Worm (Caenorhabditis elegans) whole organism, young adult: ENCODE results near the gene F13D12.3.
A peak's percentile ranks its signal among the peaks of the same experiment; 100 is the strongest.
"Not testable (repeated sequence)": the region's sequence is repeated elsewhere in the genome, so short reads cannot be mapped to it uniquely, and the experiment has no call there.

Source experiments
- B0261.1 ChIP-seq: sonication (generic microtip); optimal IDR thresholded peaks from 2 replicates; lab custom pipeline; 2016; ENCODE audit warnings: mild to moderate bottlenecking, missing genetic modification characterization, moderate library complexity, missing compliant biosample characterization
- C17E4.6 ChIP-seq: fragments of 200-800 bp; sonication (Bioruptor generic); IDR thresholded peaks from 2 replicates; pipeline ENCODE4 v1.3.6; 2022; ENCODE audit warnings: missing genetic modification reagents, missing genetic modification characterization, missing compliant biosample characterization
- D2030.7 ChIP-seq: fragments of 200-800 bp; sonication (Bioruptor generic); IDR thresholded peaks from 2 replicates; pipeline ENCODE4 v1.3.6; 2022; ENCODE audit warnings: missing genetic modification reagents, missing genetic modification characterization, missing compliant biosample characterization
- F10E7.11 ChIP-seq: sonication (generic microtip); optimal IDR thresholded peaks from 2 replicates; lab custom pipeline; 2017; ENCODE audit warnings: mild to moderate bottlenecking, missing genetic modification characterization, moderate library complexity, missing compliant biosample characterization
- F22D6.2 ChIP-seq: sonication (generic microtip); optimal IDR thresholded peaks from 2 replicates; lab custom pipeline; 2016; ENCODE audit warnings: mild to moderate bottlenecking, missing genetic modification characterization, missing compliant biosample characterization
- F39B2.1 ChIP-seq: fragments of 200-800 bp; sonication (Bioruptor generic); IDR thresholded peaks from 2 replicates; pipeline ENCODE4 v1.3.6; 2022; ENCODE audit warnings: missing genetic modification reagents, missing genetic modification characterization, missing compliant biosample characterization
- F52B5.7 ChIP-seq: sonication (generic microtip); optimal IDR thresholded peaks from 2 replicates; lab custom pipeline; 2016; ENCODE audit warnings: mild to moderate bottlenecking, missing genetic modification characterization, missing compliant biosample characterization
- F57A8.1 ChIP-seq: fragments of 200-800 bp; sonication (Bioruptor generic); optimal IDR thresholded peaks from 2 replicates; lab custom pipeline; 2018; ENCODE audit warnings: mild to moderate bottlenecking, missing genetic modification characterization, moderate library complexity, missing compliant biosample characterization
- F57C9.4 ChIP-seq: sonication (generic microtip); optimal IDR thresholded peaks from 2 replicates; lab custom pipeline; 2017; ENCODE audit warnings: mild to moderate bottlenecking, missing genetic modification characterization, missing compliant biosample characterization
- K12H6.12 ChIP-seq: fragments of 200-800 bp; sonication (Bioruptor generic); optimal IDR thresholded peaks from 2 replicates; lab custom pipeline; 2018; ENCODE audit warnings: mild to moderate bottlenecking, missing genetic modification characterization, missing compliant biosample characterization
- T07F8.4 ChIP-seq: sonication (generic microtip); optimal IDR thresholded peaks from 2 replicates; lab custom pipeline; 2016; ENCODE audit warnings: mild to moderate bottlenecking, missing genetic modification characterization, moderate library complexity, missing compliant biosample characterization
- T26A5.8 ChIP-seq: sonication (generic microtip); optimal IDR thresholded peaks from 2 replicates; lab custom pipeline; 2016; ENCODE audit warnings: missing genetic modification characterization, missing compliant biosample characterization
- Y53F4B.3 ChIP-seq: fragments of 200-800 bp; sonication (Bioruptor generic); IDR thresholded peaks from 2 replicates; pipeline ENCODE4 v1.3.6; 2022; ENCODE audit warnings: missing genetic modification reagents, missing genetic modification characterization, missing compliant biosample characterization
- Y56A3A.18 ChIP-seq: fragments of 200-800 bp; sonication (Bioruptor generic); IDR thresholded peaks from 2 replicates; pipeline ENCODE4 v1.3.6; 2022; ENCODE audit warnings: missing genetic modification reagents, missing genetic modification characterization, missing compliant biosample characterization
- Y79H2A.3 ChIP-seq: fragments of 200-800 bp; sonication (Bioruptor generic); conservative IDR thresholded peaks from 2 replicates; pipeline ENCODE4 v1.3.6; 2022; ENCODE audit warnings: missing genetic modification reagents, missing genetic modification characterization, missing compliant biosample characterization
- ZK185.1 ChIP-seq: sonication (generic microtip); optimal IDR thresholded peaks from 2 replicates; lab custom pipeline; 2016; ENCODE audit warnings: mild to moderate bottlenecking, missing genetic modification characterization, missing compliant biosample characterization; ENCODE audit not compliant: poor library complexity, severe bottlenecking
- aptf-2 ChIP-seq: fragments of 200-800 bp; sonication (Bioruptor generic); conservative IDR thresholded peaks from 2 replicates; pipeline ENCODE4 v1.3.6; 2022; ENCODE audit warnings: missing genetic modification reagents, missing genetic modification characterization, missing compliant biosample characterization
- athp-1 ChIP-seq: sonication (generic microtip); optimal IDR thresholded peaks from 2 replicates; lab custom pipeline; 2017; ENCODE audit warnings: mild to moderate bottlenecking, missing genetic modification characterization, missing compliant biosample characterization
- attf-3 ChIP-seq: fragments of 200-800 bp; sonication (Bioruptor generic); conservative IDR thresholded peaks from 2 replicates; pipeline ENCODE4 v1.3.6; 2022; ENCODE audit warnings: missing genetic modification reagents, missing genetic modification characterization, missing compliant biosample characterization
- attf-5 ChIP-seq: fragments of 200-800 bp; sonication (Bioruptor generic); optimal IDR thresholded peaks from 2 replicates; lab custom pipeline; 2018; ENCODE audit warnings: mild to moderate bottlenecking, missing genetic modification characterization, missing compliant biosample characterization
- attf-6 ChIP-seq: fragments of 200-800 bp; sonication (Bioruptor generic); IDR thresholded peaks from 2 replicates; pipeline ENCODE4 v1.3.6; 2022; ENCODE audit warnings: missing genetic modification reagents, missing genetic modification characterization, missing compliant biosample characterization
- bed-1 ChIP-seq: fragments of 200-800 bp; sonication (Bioruptor generic); IDR thresholded peaks from 2 replicates; pipeline ENCODE4 v1.3.6; 2022; ENCODE audit warnings: missing genetic modification reagents, missing genetic modification characterization, missing compliant biosample characterization
- cebp-2 ChIP-seq: fragments of 200-800 bp; sonication (Bioruptor generic); IDR thresholded peaks from 2 replicates; pipeline ENCODE4 v1.3.6; 2022; ENCODE audit warnings: missing genetic modification characterization, missing compliant biosample characterization
- ceh-79 ChIP-seq: sonication (generic microtip); optimal IDR thresholded peaks from 2 replicates; lab custom pipeline; 2017; ENCODE audit warnings: mild to moderate bottlenecking, missing genetic modification characterization, missing compliant biosample characterization
- egl-44 ChIP-seq: fragments of 200-800 bp; sonication (Bioruptor generic); IDR thresholded peaks from 2 replicates; pipeline ENCODE4 v1.3.6; 2022; ENCODE audit warnings: missing genetic modification reagents, missing genetic modification characterization, missing compliant biosample characterization
- ets-4 ChIP-seq: fragments of 200-800 bp; sonication (Bioruptor generic); optimal IDR thresholded peaks from 2 replicates; lab custom pipeline; 2018; ENCODE audit warnings: mild to moderate bottlenecking, missing genetic modification characterization, missing compliant biosample characterization
- fkh-3 ChIP-seq: sonication (generic microtip); optimal IDR thresholded peaks from 2 replicates; lab custom pipeline; 2016; ENCODE audit warnings: mild to moderate bottlenecking, missing genetic modification characterization, missing compliant biosample characterization
- gei-17 ChIP-seq: fragments of 200-800 bp; sonication (Bioruptor generic); optimal IDR thresholded peaks from 2 replicates; lab custom pipeline; 2018; ENCODE audit warnings: mild to moderate bottlenecking, missing genetic modification characterization, missing compliant biosample characterization
- hmg-20 ChIP-seq: fragments of 200-800 bp; sonication (Bioruptor generic); IDR thresholded peaks from 2 replicates; pipeline ENCODE4 v1.3.6; 2022; ENCODE audit warnings: missing genetic modification reagents, missing genetic modification characterization, missing compliant biosample characterization
- let-526 ChIP-seq: fragments of 200-800 bp; sonication (Bioruptor generic); IDR thresholded peaks from 2 replicates; pipeline ENCODE4 v1.3.6; 2022; ENCODE audit warnings: missing genetic modification reagents, missing genetic modification characterization, missing compliant biosample characterization
- let-607 ChIP-seq, 2 experiments: fragments of 200-800 bp in 1 of 2; sonication (Bioruptor generic) in 1 of 2; sonication (generic microtip) in 1 of 2; optimal IDR thresholded peaks; 2 replicates each; lab custom pipeline; 2016 to 2018; ENCODE audit warnings: mild to moderate bottlenecking in 2 of 2, missing compliant biosample characterization in 2 of 2, missing genetic modification characterization in 2 of 2, moderate library complexity in 2 of 2, missing genotype in 1 of 2
- lin-35 ChIP-seq, 3 experiments: fragments of 150-350 bp in 2 of 3; sonication (generic microtip) in 1 of 3; optimal IDR thresholded peaks; 2 replicates each; lab custom pipeline; 2014 to 2018; ENCODE audit warnings: missing biosample characterization in 3 of 3, missing genetic modification characterization in 3 of 3, missing genetic modification reagents in 3 of 3
- lsl-1 ChIP-seq: fragments of 200-800 bp; sonication (Bioruptor generic); optimal IDR thresholded peaks from 2 replicates; lab custom pipeline; 2018; ENCODE audit warnings: mild to moderate bottlenecking, missing genetic modification characterization, moderate library complexity, missing compliant biosample characterization
- madf-10 ChIP-seq: sonication (generic microtip); optimal IDR thresholded peaks from 2 replicates; lab custom pipeline; 2016; ENCODE audit warnings: mild to moderate bottlenecking, missing genetic modification characterization, missing compliant biosample characterization
- madf-3 ChIP-seq: fragments of 200-800 bp; sonication (Bioruptor generic); IDR thresholded peaks from 2 replicates; pipeline ENCODE4 v1.3.6; 2022; ENCODE audit warnings: missing genetic modification reagents, missing genetic modification characterization, missing compliant biosample characterization
- madf-6 ChIP-seq: fragments of 200-800 bp; sonication (Bioruptor generic); IDR thresholded peaks from 2 replicates; pipeline ENCODE4 v1.3.6; 2022; ENCODE audit warnings: missing genetic modification reagents, missing genetic modification characterization, missing compliant biosample characterization
- mcd-1 ChIP-seq: fragments of 200-800 bp; sonication (Bioruptor generic); IDR thresholded peaks from 2 replicates; pipeline ENCODE4 v1.3.6; 2022; ENCODE audit warnings: missing genetic modification reagents, missing genetic modification characterization, missing compliant biosample characterization
- nfya-2 ChIP-seq: fragments of 200-800 bp; sonication (Bioruptor generic); IDR thresholded peaks from 2 replicates; pipeline ENCODE4 v1.3.6; 2022; ENCODE audit warnings: missing genetic modification reagents, missing genetic modification characterization, missing compliant biosample characterization
- rcor-1 ChIP-seq: fragments of 200-800 bp; sonication (Bioruptor generic); IDR thresholded peaks from 2 replicates; pipeline ENCODE4 v1.3.6; 2022; ENCODE audit warnings: missing genetic modification reagents, missing genetic modification characterization, missing compliant biosample characterization
- repo-1 ChIP-seq: sonication (generic microtip); optimal IDR thresholded peaks from 2 replicates; lab custom pipeline; 2017; ENCODE audit warnings: mild to moderate bottlenecking, missing genetic modification characterization, missing compliant biosample characterization
- snpc-4 ChIP-seq, 5 experiments: fragments of 150-350 bp in 1 of 5; sonication (generic microtip) in 4 of 5; optimal IDR thresholded peaks; 2 replicates each; lab custom pipeline; 2014 to 2018; ENCODE audit warnings: missing genetic modification characterization in 5 of 5, missing biosample characterization in 3 of 5, antibody characterized with exemption in 2 of 5, mild to moderate bottlenecking in 2 of 5, missing compliant biosample characterization in 2 of 5, missing genotype in 2 of 5, moderate library complexity in 2 of 5, missing genetic modification reagents in 1 of 5
- somi-1 ChIP-seq: fragments of 200-800 bp; sonication (Bioruptor generic); optimal IDR thresholded peaks from 2 replicates; lab custom pipeline; 2018; ENCODE audit warnings: mild to moderate bottlenecking, missing genetic modification characterization, missing compliant biosample characterization
- tbp1 ChIP-seq: fragments of 200-800 bp; sonication (Bioruptor generic); optimal IDR thresholded peaks from 2 replicates; lab custom pipeline; 2018; ENCODE audit warnings: mild to moderate bottlenecking, missing genetic modification characterization, missing compliant biosample characterization
- zim-3 ChIP-seq: sonication (generic microtip); optimal IDR thresholded peaks from 2 replicates; lab custom pipeline; 2017; ENCODE audit warnings: mild to moderate bottlenecking, missing genetic modification characterization, moderate library complexity, missing compliant biosample characterization
- ztf-22 ChIP-seq: fragments of 200-800 bp; sonication (Bioruptor generic); optimal IDR thresholded peaks from 2 replicates; lab custom pipeline; 2018; ENCODE audit warnings: mild to moderate bottlenecking, missing genetic modification characterization, moderate library complexity, missing compliant biosample characterization
- ztf-25 ChIP-seq: fragments of 200-800 bp; sonication (Bioruptor generic); IDR thresholded peaks from 2 replicates; pipeline ENCODE4 v1.3.6; 2022; ENCODE audit warnings: missing genetic modification reagents, missing genetic modification characterization, missing compliant biosample characterization
- ztf-28 ChIP-seq: fragments of 200-800 bp; sonication (Bioruptor generic); IDR thresholded peaks from 2 replicates; pipeline ENCODE4 v1.3.6; 2022; ENCODE audit warnings: missing genetic modification reagents, missing genetic modification characterization, missing compliant biosample characterization
- ztf-6 ChIP-seq: fragments of 200-800 bp; sonication (Bioruptor generic); IDR thresholded peaks from 2 replicates; pipeline ENCODE4 v1.3.6; 2022; ENCODE audit warnings: missing genetic modification reagents, missing genetic modification characterization, missing compliant biosample characterization

F13D12.3 gene

DNA sequence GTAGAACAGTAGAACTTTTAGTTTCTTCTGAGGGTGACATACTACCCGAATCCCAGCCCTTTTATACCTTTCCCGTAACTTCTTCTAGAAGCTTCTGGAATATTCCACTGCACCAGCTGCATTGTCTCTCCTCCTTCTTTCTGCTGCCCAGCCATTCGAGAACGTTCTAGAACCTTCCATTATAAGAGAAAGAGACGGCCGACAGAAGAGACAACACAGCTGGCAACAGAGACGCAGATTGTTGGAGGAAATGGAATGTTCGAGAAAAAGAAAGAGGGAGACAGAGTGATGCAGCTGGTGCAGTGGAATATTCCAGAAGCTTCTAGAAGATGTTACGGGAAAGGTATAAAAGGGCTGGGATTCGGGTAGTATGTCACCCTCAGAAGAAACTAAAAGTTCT, 39.1 kb downstream of the F13D12.3 start, which contains the start of the genes F44E5.4 and F44E5.5 (continued):
- TF ChIP-seq repo-1 (tag; lab: Kevin White, UChicago) (peak; percentile 97), aptf-2 (peak; percentile 88), F10E7.11 (tag; lab: Kevin White, UChicago) (peak; percentile 97), zim-3 (tag; lab: Kevin White, UChicago) (peak; percentile 99), Y56A3A.18 (GFP tag; lab: Robert Waterston, UW) (peak; percentile 99), snpc-4 (tag; optimal IDR thresholded peaks at IDR 0.05; lab: Kevin White, UChicago) (peak in 2 of 4 experiments; percentile 57 to 61), F22D6.2 (tag; lab: Kevin White, UChicago) (peak; percentile 88), tbp1 (peak; percentile 74), mcd-1 (GFP tag; lab: Robert Waterston, UW) (peak; percentile 97), ets-4 (GFP tag; lab: Kevin White, UChicago) (peak; percentile 92), ceh-79 (peak; percentile 99), B0261.1 (tag; lab: Kevin White, UChicago) (peak; percentile 40), ztf-22 (GFP tag; lab: Kevin White, UChicago) (peak; percentile 97), fkh-3 (tag; lab: Kevin White, UChicago) (peak; percentile 92), nfya-2 (GFP tag; lab: Robert Waterston, UW) (peak; percentile 96), C17E4.6 (GFP tag; lab: Robert Waterston, UW) (peak; percentile 97), ztf-28 (GFP tag; lab: Robert Waterston, UW) (peak; percentile 79), ZK185.1 (tag; lab: Kevin White, UChicago) (peak; percentile 65), bed-1 (peak; percentile 99), let-607 (tag; optimal IDR thresholded peaks at IDR 0.05; lab: Kevin White, UChicago) (peak; percentile 88 to 90), F57A8.1 (GFP tag; lab: Kevin White, UChicago) (peak; percentile 7), rcor-1 (peak; percentile 92), lsl-1 (GFP tag; lab: Kevin White, UChicago) (peak; percentile 65), Y79H2A.3 (GFP tag; lab: Robert Waterston, UW) (peak; percentile 99), madf-10 (tag; lab: Kevin White, UChicago) (peak; percentile 79), hmg-20 (GFP tag; lab: Robert Waterston, UW) (peak; percentile 89), let-526 (GFP tag; lab: Robert Waterston, UW) (peak; percentile 100), attf-5 (GFP tag; lab: Kevin White, UChicago) (peak; percentile 46), lin-35 (GFP tag; optimal IDR thresholded peaks at IDR 0.05; lab: Kevin White, UChicago) (peak in 1 of 3 experiments; percentile 87), athp-1 (tag; lab: Kevin White, UChicago) (peak; percentile 98), F52B5.7 (tag; lab: Kevin White, UChicago) (peak; percentile 98), ztf-25 (peak; percentile 75; the same call in 1 of the 2 replicates), somi-1 (GFP tag; lab: Kevin White, UChicago) (peak; percentile 97), cebp-2 (peak; percentile 100), D2030.7 (GFP tag; lab: Robert Waterston, UW) (peak; percentile 69), T26A5.8 (tag; lab: Kevin White, UChicago) (peak; percentile 89), F57C9.4 (tag; lab: Kevin White, UChicago) (peak; percentile 97), madf-3 (GFP tag; lab: Robert Waterston, UW) (peak; percentile 93), T07F8.4 (peak; percentile 55), gei-17 (GFP tag; lab: Kevin White, UChicago) (peak; percentile 89), ztf-6 (peak; percentile 95), attf-6 (GFP tag; lab: Robert Waterston, UW) (peak; percentile 86), Y53F4B.3 (peak; percentile 38; the same call in 1 of the 2 replicates), madf-6 (peak; percentile 88), F39B2.1 (GFP tag; lab: Robert Waterston, UW) (peak; percentile 96), K12H6.12 (tag; lab: Kevin White, UChicago) (peak; percentile 92), egl-44 (GFP tag; lab: Robert Waterston, UW) (peak; percentile 98), attf-3 (peak; percentile 83)
- TF ChIP-seq snpc-4 (GFP tag; optimal IDR thresholded peaks at IDR 0.05; lab: Kevin White, UChicago), result not testable (repeated sequence)
